Worm (Caenorhabditis elegans): ENCODE data around the gene znf-598.
"Not testable (repeated sequence)": the region's sequence is repeated elsewhere in the genome, so short reads cannot be mapped to it uniquely, and the experiment has no call there.

The znf-598 gene

ce11 chrII:7031137-7031697, 5.6 kb downstream of the znf-598 start (continued):
- TF ChIP-seq lin-15B (tag; optimal IDR thresholded peaks at IDR 0.05) (no peak), lin-39 (tag; optimal IDR thresholded peaks at IDR 0.05) (no peak), spr-1 (tag; optimal IDR thresholded peaks at IDR 0.05) (no peak), ZK337.2 (GFP tag; IDR thresholded peaks at IDR 0.05) (no peak), nhr-77 (tag; optimal IDR thresholded peaks at IDR 0.05) (peak; percentile 64), pqm-1 (tag; optimal IDR thresholded peaks at IDR 0.05) (peak; percentile 70), lin-38 (GFP tag; IDR thresholded peaks at IDR 0.05) (no peak), snpc-1.2 (GFP tag; IDR thresholded peaks at IDR 0.05) (no peak), Y105C5A.15 (GFP tag; IDR thresholded peaks at IDR 0.05) (no peak), nhr-42 (GFP tag; IDR thresholded peaks at IDR 0.05) (no peak), nhr-48 (tag; optimal IDR thresholded peaks at IDR 0.05) (no peak), F26F4.8 (GFP tag; conservative IDR thresholded peaks at IDR 0.05) (no peak), lin-13 (GFP tag; optimal IDR thresholded peaks at IDR 0.05) (no peak), tag-97 (GFP tag; IDR thresholded peaks at IDR 0.05) (no peak), ZK546.5 (tag; optimal IDR thresholded peaks at IDR 0.05) (no peak), dmd-8 (GFP tag; IDR thresholded peaks at IDR 0.05) (no peak), lir-3 (tag; optimal IDR thresholded peaks at IDR 0.05) (no peak)

- TF ChIP-seq Y48G9A.11 (GFP tag; IDR thresholded peaks at IDR 0.05), result peak; percentile 47; the same call in 1 of the 2 replicates
- TF ChIP-seq unc-130 (GFP tag; optimal IDR thresholded peaks at IDR 0.05), result peak; percentile 42
- TF ChIP-seq lin-38 (GFP tag; IDR thresholded peaks at IDR 0.05), result peak; percentile 54
- no peak for TF ChIP-seq zip-2 (tag; optimal IDR thresholded peaks at IDR 0.05)
- TF ChIP-seq zip-11 (GFP tag; IDR thresholded peaks at IDR 0.05), result no peak
- no peak for TF ChIP-seq ama-1 (optimal IDR thresholded peaks at IDR 0.05)
- TF ChIP-seq duxl-1 (tag; optimal IDR thresholded peaks at IDR 0.05; ENCODE audit: poor library complexity), result no peak
Observed at ce11 chrII:7037659-7038342, 12.2 kb downstream of the znf-598 start, which contains the start of gene cin-4. Gene cin-4 (plus strand): TSS chrII:7038292.

ce11 chrII:7042090-7042489, 16.5 kb downstream of the znf-598 start:
- TF ChIP-seq Y75B8A.6 (GFP tag; IDR thresholded peaks at IDR 0.05), result 0 out of 2 replicates have a peak, but pooled peaks have one; percentile 15
- TF ChIP-seq arid-1 (GFP tag; conservative IDR thresholded peaks at IDR 0.05), result peak; percentile 75
- TF ChIP-seq madf-5 (GFP tag; IDR thresholded peaks at IDR 0.05), result peak; percentile 38 to 92; a peak in 3 of 4 replicates
- TF ChIP-seq zfp-3 (GFP tag; conservative IDR thresholded peaks at IDR 0.05), result peak; percentile 46; the same call in 1 of the 2 replicates
- peak; percentile 79 for TF ChIP-seq lim-7 (GFP tag; IDR thresholded peaks at IDR 0.05)
- peak; percentile 58; the same call in 1 of the 2 replicates for TF ChIP-seq nhr-42 (GFP tag; IDR thresholded peaks at IDR 0.05)
- TF ChIP-seq Y48G9A.11 (GFP tag; IDR thresholded peaks at IDR 0.05), result peak; percentile 81
- peak; percentile 73 for TF ChIP-seq ctbp-1 (GFP tag; IDR thresholded peaks at IDR 0.05)
- TF ChIP-seq egl-43 (GFP tag; IDR thresholded peaks at IDR 0.05), result peak; percentile 90
- TF ChIP-seq nhr-41 (GFP tag; IDR thresholded peaks at IDR 0.05), result peak; percentile 60; the same call in 1 of the 2 replicates
- peak; percentile 52; the same call in 1 of the 2 replicates for TF ChIP-seq php-3 (GFP tag; IDR thresholded peaks at IDR 0.05)
- TF ChIP-seq pha-4 (GFP tag; IDR thresholded peaks at IDR 0.05), result peak; percentile 87
- not testable (repeated sequence) for TF ChIP-seq pha-4 (tag; optimal IDR thresholded peaks at IDR 0.05)
- peak; percentile 24; the same call in 1 of the 2 replicates for TF ChIP-seq ceh-20 (GFP tag; IDR thresholded peaks at IDR 0.05)
- peak; percentile 80 for TF ChIP-seq tra-1 (GFP tag; IDR thresholded peaks at IDR 0.05)
- TF ChIP-seq snpc-1.2 (GFP tag; IDR thresholded peaks at IDR 0.05), result peak; percentile 78
- 0 out of 2 replicates have a peak, but pooled peaks have one; percentile 13 for TF ChIP-seq set-16 (GFP tag; IDR thresholded peaks at IDR 0.05)
- 0 out of 2 replicates have a peak, but pooled peaks have one; percentile 15 for TF ChIP-seq saeg-2 (GFP tag; IDR thresholded peaks at IDR 0.05)
- peak; percentile 3 for TF ChIP-seq mes-2 (tag; optimal IDR thresholded peaks at IDR 0.05; ENCODE audit: poor library complexity, severe bottlenecking)
- peak; percentile 73 for TF ChIP-seq T26A8.4 (GFP tag; IDR thresholded peaks at IDR 0.05)
- peak; percentile 91; the same call in 1 of the 2 replicates for TF ChIP-seq F44E2.7 (GFP tag; IDR thresholded peaks at IDR 0.05)
- peak; percentile 70 for TF ChIP-seq mdt-29 (GFP tag; IDR thresholded peaks at IDR 0.05)
- peak; percentile 58; the same call in 1 of the 2 replicates for TF ChIP-seq lin-1 (GFP tag; IDR thresholded peaks at IDR 0.05)
- TF ChIP-seq D1046.2 (GFP tag; IDR thresholded peaks at IDR 0.05), result peak; percentile 74; the same call in 1 of the 2 replicates
- peak; percentile 82 for TF ChIP-seq lin-38 (GFP tag; IDR thresholded peaks at IDR 0.05)
- TF ChIP-seq daf-8 (GFP tag; IDR thresholded peaks at IDR 0.05), result 0 out of 2 replicates have a peak, but pooled peaks have one; percentile 61
- peak; percentile 96 for TF ChIP-seq dmd-8 (GFP tag; IDR thresholded peaks at IDR 0.05)
- TF ChIP-seq Y105C5A.15 (GFP tag; IDR thresholded peaks at IDR 0.05), result peak; percentile 81

Measured in whole organism, L4 larva.